Worm (Caenorhabditis elegans) whole organism, L1 larva: Measurements from ENCODE around the gene R10H10.7.

ENCODE experiments used
- C04F5.9 ChIP-seq: sonication (generic microtip); optimal IDR thresholded peaks from 2 replicates; lab custom pipeline; 2016; ENCODE audit warnings: missing genetic modification characterization, missing compliant biosample characterization
- C16A3.4 ChIP-seq: fragments of 150-350 bp; optimal IDR thresholded peaks from 2 replicates; lab custom pipeline; 2014; ENCODE audit warnings: missing biosample characterization, missing genetic modification characterization
- F16B12.6 ChIP-seq: fragments of 150-350 bp; optimal IDR thresholded peaks from 2 replicates; lab custom pipeline; 2014; ENCODE audit warnings: missing biosample characterization, missing genetic modification characterization
- aha-1 ChIP-seq: fragments of 150-350 bp; optimal IDR thresholded peaks from 2 replicates; lab custom pipeline; 2014; ENCODE audit warnings: missing biosample characterization, missing genetic modification characterization
- alr-1 ChIP-seq: fragments of 200-800 bp; sonication (Bioruptor generic); optimal IDR thresholded peaks from 2 replicates; lab custom pipeline; 2018; ENCODE audit warnings: borderline replicate concordance, mild to moderate bottlenecking, missing genetic modification characterization, missing compliant biosample characterization
- blmp-1 ChIP-seq: fragments of 150-350 bp; optimal IDR thresholded peaks from 2 replicates; lab custom pipeline; 2014; ENCODE audit warnings: missing biosample characterization, missing genetic modification characterization
- ceh-8 ChIP-seq: fragments of 200-800 bp; sonication (Bioruptor generic); optimal IDR thresholded peaks from 2 replicates; lab custom pipeline; 2018; ENCODE audit warnings: mild to moderate bottlenecking, missing genetic modification characterization, moderate library complexity, missing compliant biosample characterization
- ceh-82 ChIP-seq, 3 experiments: fragments of 150-350 bp in 1 of 3; sonication (generic microtip) in 2 of 3; optimal IDR thresholded peaks; 2 replicates each; lab custom pipeline; 2014 to 2017; ENCODE audit warnings: missing biosample characterization in 3 of 3, missing genetic modification characterization in 3 of 3
- ceh-88 ChIP-seq: fragments of 200-800 bp; sonication (Bioruptor generic); IDR thresholded peaks from 2 replicates; pipeline ENCODE4 v1.3.6; 2022; ENCODE audit warnings: missing genetic modification characterization, missing compliant biosample characterization
- egl-27 ChIP-seq, 2 experiments: fragments of 150-350 bp in 1 of 2; sonication (generic microtip); optimal IDR thresholded peaks; 3 replicates each; lab custom pipeline; 2017 to 2018; ENCODE audit warnings: missing biosample characterization in 2 of 2, missing genetic modification characterization in 2 of 2, missing genetic modification reagents in 2 of 2
- elt-3 ChIP-seq, 6 experiments: fragments of 150-350 bp in 1 of 6; sonication (generic microtip); optimal IDR thresholded peaks; 2 replicates each; lab custom pipeline; 2017 to 2018; ENCODE audit warnings: missing biosample characterization in 6 of 6, missing genetic modification characterization in 6 of 6, inconsistent platforms in 1 of 6
- ets-5 ChIP-seq: fragments of 200-800 bp; sonication (Bioruptor generic); IDR thresholded peaks from 2 replicates; pipeline ENCODE4 v1.3.6; 2022; ENCODE audit warnings: missing genetic modification characterization, missing compliant biosample characterization
- fkh-10 ChIP-seq: sonication (generic microtip); optimal IDR thresholded peaks from 2 replicates; lab custom pipeline; 2017; ENCODE audit warnings: missing biosample characterization, missing genetic modification reagents, missing genetic modification characterization
- fkh-8 ChIP-seq: sonication (generic microtip); optimal IDR thresholded peaks from 2 replicates; lab custom pipeline; 2016; ENCODE audit warnings: mild to moderate bottlenecking, missing genetic modification characterization, missing compliant biosample characterization
- hlh-17 ChIP-seq: fragments of 200-800 bp; sonication (Bioruptor generic); optimal IDR thresholded peaks from 2 replicates; lab custom pipeline; 2018; ENCODE audit warnings: missing genetic modification characterization, mild to moderate bottlenecking, missing compliant biosample characterization, moderate library complexity, borderline replicate concordance
- hlh-4 ChIP-seq: sonication (generic microtip); optimal IDR thresholded peaks from 2 replicates; lab custom pipeline; 2016; ENCODE audit warnings: mild to moderate bottlenecking, missing genetic modification characterization, missing compliant biosample characterization
- irx-1 ChIP-seq: sonication (generic microtip); optimal IDR thresholded peaks from 2 replicates; lab custom pipeline; 2016; ENCODE audit warnings: missing genetic modification characterization, missing compliant biosample characterization
- isw-1 ChIP-seq: fragments of 200-800 bp; sonication (Bioruptor generic); IDR thresholded peaks from 2 replicates; pipeline ENCODE4 v1.3.6; 2022; ENCODE audit warnings: missing genetic modification characterization, missing compliant biosample characterization
- lin-14 ChIP-seq: fragments of 200-800 bp; sonication (Bioruptor generic); optimal IDR thresholded peaks from 2 replicates; lab custom pipeline; 2018; ENCODE audit warnings: mild to moderate bottlenecking, missing genetic modification characterization, moderate library complexity, missing compliant biosample characterization
- lin-15B ChIP-seq: fragments of 150-350 bp; sonication (generic microtip); optimal IDR thresholded peaks from 3 replicates; lab custom pipeline; 2014; ENCODE audit warnings: missing biosample characterization, missing genetic modification characterization
- lin-35 ChIP-seq, 2 experiments: fragments of 150-350 bp; optimal IDR thresholded peaks; 2 replicates each; lab custom pipeline; 2014; ENCODE audit warnings: missing biosample characterization in 2 of 2, missing genetic modification characterization in 2 of 2, missing genetic modification reagents in 2 of 2
- lsy-2 ChIP-seq, 2 experiments: fragments of 150-350 bp; optimal IDR thresholded peaks; 2 replicates each; lab custom pipeline; 2014; ENCODE audit warnings: missing biosample characterization in 2 of 2, missing genetic modification characterization in 2 of 2
- mab-9 ChIP-seq: fragments of 200-800 bp; sonication (Bioruptor generic); IDR thresholded peaks from 2 replicates; pipeline ENCODE4 v1.3.6; 2022; ENCODE audit warnings: missing genetic modification reagents, missing genetic modification characterization, missing compliant biosample characterization
- mdl-1 ChIP-seq, 2 experiments: fragments of 150-350 bp; optimal IDR thresholded peaks; 2 replicates each; lab custom pipeline; 2014 to 2017; ENCODE audit warnings: missing biosample characterization in 2 of 2, missing genetic modification characterization in 2 of 2, inconsistent platforms in 1 of 2
- mep-1 ChIP-seq: fragments of 150-350 bp; optimal IDR thresholded peaks from 2 replicates; lab custom pipeline; 2014; ENCODE audit warnings: missing biosample characterization, missing genetic modification characterization
- nhr-11 ChIP-seq: fragments of 150-350 bp; optimal IDR thresholded peaks from 2 replicates; lab custom pipeline; 2014; ENCODE audit warnings: missing biosample characterization, missing genetic modification characterization
- nhr-19 ChIP-seq: fragments of 200-800 bp; sonication (Bioruptor generic); conservative IDR thresholded peaks from 2 replicates; pipeline ENCODE4 v1.3.6; 2022; ENCODE audit warnings: missing genetic modification characterization, missing compliant biosample characterization
- nhr-20 ChIP-seq: sonication (generic microtip); optimal IDR thresholded peaks from 2 replicates; lab custom pipeline; 2016; ENCODE audit warnings: mild to moderate bottlenecking, missing genetic modification characterization, missing compliant biosample characterization
- nhr-237 ChIP-seq: fragments of 150-350 bp; optimal IDR thresholded peaks from 2 replicates; lab custom pipeline; 2014; ENCODE audit warnings: missing biosample characterization, missing genetic modification characterization
- nhr-47 ChIP-seq: sonication (generic microtip); optimal IDR thresholded peaks from 2 replicates; lab custom pipeline; 2016; ENCODE audit warnings: mild to moderate bottlenecking, missing genetic modification characterization, moderate library complexity, missing compliant biosample characterization
- nhr-71 ChIP-seq: sonication (generic microtip); optimal IDR thresholded peaks from 2 replicates; lab custom pipeline; 2016; ENCODE audit warnings: mild to moderate bottlenecking, missing genetic modification characterization, moderate library complexity, missing compliant biosample characterization
- nhr-77 ChIP-seq: fragments of 150-350 bp; optimal IDR thresholded peaks from 2 replicates; lab custom pipeline; 2014; ENCODE audit warnings: missing biosample characterization, missing genetic modification characterization
- pqm-1 ChIP-seq: sonication (generic microtip); optimal IDR thresholded peaks from 3 replicates; lab custom pipeline; 2017; ENCODE audit warnings: missing biosample characterization, missing genetic modification characterization
- rnt-1 ChIP-seq: sonication (generic microtip); optimal IDR thresholded peaks from 2 replicates; lab custom pipeline; 2016; ENCODE audit warnings: mild to moderate bottlenecking, missing genetic modification characterization, moderate library complexity, missing compliant biosample characterization
- skn-1 ChIP-seq: fragments of 150-350 bp; optimal IDR thresholded peaks from 2 replicates; lab custom pipeline; 2014; ENCODE audit warnings: missing biosample characterization, missing genetic modification characterization
- snpc-4 ChIP-seq: fragments of 150-350 bp; optimal IDR thresholded peaks from 2 replicates; lab custom pipeline; 2014; ENCODE audit warnings: missing biosample characterization, missing genetic modification characterization
- snu-23 ChIP-seq: sonication (generic microtip); optimal IDR thresholded peaks from 2 replicates; lab custom pipeline; 2016; ENCODE audit warnings: missing genetic modification characterization, missing compliant biosample characterization
- sox-4 ChIP-seq: sonication (generic microtip); optimal IDR thresholded peaks from 2 replicates; lab custom pipeline; 2016; ENCODE audit warnings: missing genetic modification characterization, missing compliant biosample characterization
- swsn-7 ChIP-seq: sonication (generic microtip); optimal IDR thresholded peaks from 2 replicates; lab custom pipeline; 2016; ENCODE audit warnings: missing genetic modification characterization, missing compliant biosample characterization
- tbx-2 ChIP-seq: sonication (generic microtip); optimal IDR thresholded peaks from 2 replicates; lab custom pipeline; 2016; ENCODE audit warnings: missing genetic modification characterization, missing compliant biosample characterization
- unc-130 ChIP-seq: fragments of 150-350 bp; optimal IDR thresholded peaks from 2 replicates; lab custom pipeline; 2017; ENCODE audit warnings: missing biosample characterization, missing genetic modification characterization, inconsistent platforms
- unc-98 ChIP-seq: fragments of 200-800 bp; sonication (Bioruptor generic); IDR thresholded peaks from 2 replicates; pipeline ENCODE4 v1.3.6; 2022; ENCODE audit warnings: missing genetic modification characterization, missing compliant biosample characterization
- xbp-1 ChIP-seq: sonication (generic microtip); optimal IDR thresholded peaks from 2 replicates; lab custom pipeline; 2016; ENCODE audit warnings: missing genetic modification characterization, missing compliant biosample characterization
- zag-1 ChIP-seq: fragments of 150-350 bp; optimal IDR thresholded peaks from 2 replicates; lab custom pipeline; 2014; ENCODE audit warnings: missing biosample characterization, missing genetic modification characterization
- ztf-4 ChIP-seq: fragments of 150-350 bp; optimal IDR thresholded peaks from 2 replicates; lab custom pipeline; 2014; ENCODE audit warnings: missing biosample characterization, missing genetic modification characterization

R10H10.7 gene

ce11 chrIV:10419896-10420295, 6.2 kb upstream of the R10H10.7 start:
- TF ChIP-seq lin-15B (tag; lab: Kevin White, UChicago) = no peak
- peak; percentile 4 for TF ChIP-seq rnt-1 (tag; lab: Kevin White, UChicago)
- TF ChIP-seq ztf-4 = no peak

- TF ChIP-seq hlh-4 = no peak
These were observed 4.1 kb upstream of the R10H10.7 start, which contains the start of gene F13B12.6 for ce11 chrIV:10417781-10418180. Gene F13B12.6, minus strand, starts transcription at chrIV:10417881.

ce11 chrIV:10409377-10409776, 4.4 kb downstream of the R10H10.7 start, which contains the start of gene rfk-1:
Gene rfk-1, minus strand, starts transcription at chrIV:10409477.
- TF ChIP-seq hlh-4 (no peak), nhr-11 (tag; lab: Kevin White, UChicago) (no peak), lin-14 (GFP tag; lab: Kevin White, UChicago) (no peak), nhr-19 (no peak), unc-130 (tag; lab: Kevin White, UChicago) (no peak), aha-1 (tag; lab: Kevin White, UChicago) (no peak), unc-98 (GFP tag; lab: Robert Waterston, UW) (no peak), alr-1 (tag; lab: Kevin White, UChicago) (no peak), elt-3 (tag; optimal IDR thresholded peaks at IDR 0.05; lab: Kevin White, UChicago) (no peak), snpc-4 (tag; lab: Kevin White, UChicago) (no peak), sox-4 (tag; lab: Kevin White, UChicago) (no peak), hlh-17 (GFP tag; lab: Kevin White, UChicago) (no peak), nhr-237 (tag; lab: Kevin White, UChicago) (no peak)

- TF ChIP-seq isw-1 (GFP tag; lab: Robert Waterston, UW) (peak; percentile 61), xbp-1 (peak; percentile 46), ceh-8 (GFP tag; lab: Kevin White, UChicago) (peak; percentile 73), hlh-17 (GFP tag; lab: Kevin White, UChicago) (no peak), nhr-20 (tag; lab: Kevin White, UChicago) (peak; percentile 57), blmp-1 (peak; percentile 89), skn-1 (no peak), egl-27 (tag; optimal IDR thresholded peaks at IDR 0.05; lab: Kevin White, UChicago) (peak in 1 of 2 experiments; percentile 39), tbx-2 (peak; percentile 86), ets-5 (no peak), mab-9 (GFP tag; lab: Robert Waterston, UW) (no peak), rnt-1 (tag; lab: Kevin White, UChicago) (peak; percentile 45), irx-1 (tag; lab: Kevin White, UChicago) (peak; percentile 28), lin-35 (GFP tag; optimal IDR thresholded peaks at IDR 0.05; lab: Kevin White, UChicago) (peak in 1 of 2 experiments; percentile 42), C16A3.4 (tag; lab: Kevin White, UChicago) (no peak), nhr-77 (peak; percentile 50), ceh-82 (tag; optimal IDR thresholded peaks at IDR 0.05; lab: Kevin White, UChicago) (peak in 2 of 3 experiments; percentile 54 to 65), mep-1 (tag; lab: Kevin White, UChicago) (peak; percentile 32), lsy-2 (tag; optimal IDR thresholded peaks at IDR 0.05; lab: Kevin White, UChicago) (peak; percentile 46 to 73), C04F5.9 (tag; lab: Kevin White, UChicago) (no peak), mdl-1 (tag; optimal IDR thresholded peaks at IDR 0.05; lab: Kevin White, UChicago) (peak in 1 of 2 experiments; percentile 49), nhr-19 (peak; percentile 39), nhr-71 (tag; lab: Kevin White, UChicago) (peak; percentile 86), snu-23 (peak; percentile 73), fkh-8 (peak; percentile 88), zag-1 (tag; lab: Kevin White, UChicago) (peak; percentile 76), pqm-1 (tag; lab: Kevin White, UChicago) (no peak), lin-14 (GFP tag; lab: Kevin White, UChicago) (peak; percentile 96), swsn-7 (peak; percentile 76), nhr-47 (peak; percentile 81), ceh-88 (GFP tag; lab: Robert Waterston, UW) (no peak), fkh-10 (GFP tag; lab: Kevin White, UChicago) (peak; percentile 93), F16B12.6 (no peak)
These were observed 10.3 kb downstream of the R10H10.7 start, which contains the start of gene gpa-7 for ce11 chrIV:10403193-10404058. Gene gpa-7, plus strand, starts transcription at chrIV:10404008.
